Worm (Caenorhabditis elegans) whole organism, L3 larva: ENCODE data around the gene npr-31.

Experiments used
- R02D3.7 ChIP-seq: fragments of 150-350 bp; optimal IDR thresholded peaks from 2 replicates; lab custom pipeline; 2014; ENCODE audit warnings: missing biosample characterization, missing genetic modification characterization
- ZK546.5 ChIP-seq: sonication (generic microtip); optimal IDR thresholded peaks from 2 replicates; lab custom pipeline; 2017; ENCODE audit warnings: missing biosample characterization, missing genetic modification characterization
- aly-2 ChIP-seq: fragments of 150-350 bp; optimal IDR thresholded peaks from 2 replicates; lab custom pipeline; 2014; ENCODE audit warnings: missing biosample characterization, missing genetic modification characterization
- ama-1 ChIP-seq: fragments of 150-350 bp; optimal IDR thresholded peaks from 2 replicates; lab custom pipeline; 2018
- ceh-16 ChIP-seq: sonication (generic microtip); optimal IDR thresholded peaks from 2 replicates; lab custom pipeline; 2017; ENCODE audit warnings: missing biosample characterization, missing genetic modification characterization
- ceh-28 ChIP-seq: fragments of 150-350 bp; optimal IDR thresholded peaks from 2 replicates; lab custom pipeline; 2014; ENCODE audit warnings: missing biosample characterization, missing genetic modification reagents, missing genetic modification characterization
- ceh-82 ChIP-seq: fragments of 150-350 bp; optimal IDR thresholded peaks from 2 replicates; lab custom pipeline; 2014; ENCODE audit warnings: missing biosample characterization, missing genetic modification characterization
- ceh-9 ChIP-seq: sonication (generic microtip); optimal IDR thresholded peaks from 2 replicates; lab custom pipeline; 2018; ENCODE audit warnings: missing biosample characterization, missing genetic modification characterization
- daf-12 ChIP-seq: fragments of 150-350 bp; optimal IDR thresholded peaks from 2 replicates; lab custom pipeline; 2014; ENCODE audit warnings: missing biosample characterization, missing genetic modification reagents, missing genetic modification characterization
- egl-27 ChIP-seq: sonication (generic microtip); optimal IDR thresholded peaks from 4 replicates; lab custom pipeline; 2017; ENCODE audit warnings: missing biosample characterization, missing genetic modification reagents, missing genetic modification characterization
- egl-5 ChIP-seq: fragments of 150-350 bp; optimal IDR thresholded peaks from 2 replicates; lab custom pipeline; 2017; ENCODE audit warnings: missing biosample characterization, missing genetic modification reagents, missing genetic modification characterization, inconsistent platforms
- elt-1 ChIP-seq: fragments of 150-350 bp; optimal IDR thresholded peaks from 2 replicates; lab custom pipeline; 2014; ENCODE audit warnings: missing biosample characterization, missing genetic modification characterization
- elt-2 ChIP-seq: sonication (generic microtip); optimal IDR thresholded peaks from 2 replicates; lab custom pipeline; 2016; ENCODE audit warnings: missing genetic modification reagents, mild to moderate bottlenecking, missing genetic modification characterization, missing compliant biosample characterization
- elt-3 ChIP-seq, 3 experiments: fragments of 150-350 bp in 1 of 3; sonication (generic microtip) in 2 of 3; optimal IDR thresholded peaks; 2 replicates in 2 of 3; 4 replicates in 1 of 3; lab custom pipeline; 2014 to 2017; ENCODE audit warnings: missing biosample characterization in 3 of 3, missing genetic modification characterization in 3 of 3
- eor-1 ChIP-seq, 2 experiments: fragments of 150-350 bp; optimal IDR thresholded peaks; 2 replicates each; lab custom pipeline; 2014 to 2018; ENCODE audit warnings: missing biosample characterization in 2 of 2, missing genetic modification characterization in 2 of 2
- fkh-10 ChIP-seq: sonication (generic microtip); optimal IDR thresholded peaks from 2 replicates; lab custom pipeline; 2017; ENCODE audit warnings: missing biosample characterization, missing genetic modification reagents, missing genetic modification characterization
- fkh-2 ChIP-seq: fragments of 150-350 bp; optimal IDR thresholded peaks from 2 replicates; lab custom pipeline; 2014; ENCODE audit warnings: missing biosample characterization, missing genetic modification reagents, missing genetic modification characterization
- fos-1 ChIP-seq: fragments of 150-350 bp; optimal IDR thresholded peaks from 2 replicates; lab custom pipeline; 2014; ENCODE audit warnings: missing biosample characterization, missing genetic modification characterization
- hmg-11 ChIP-seq: sonication (generic microtip); optimal IDR thresholded peaks from 2 replicates; lab custom pipeline; 2016; ENCODE audit warnings: missing genetic modification characterization, missing compliant biosample characterization
- jun-1 ChIP-seq: fragments of 150-350 bp; optimal IDR thresholded peaks from 2 replicates; lab custom pipeline; 2014; ENCODE audit warnings: missing biosample characterization, missing genetic modification reagents, missing genetic modification characterization
- lin-15B ChIP-seq: fragments of 150-350 bp; optimal IDR thresholded peaks from 2 replicates; lab custom pipeline; 2014; ENCODE audit warnings: missing biosample characterization, missing genetic modification characterization
- lin-39 ChIP-seq: fragments of 150-350 bp; optimal IDR thresholded peaks from 2 replicates; lab custom pipeline; 2018; ENCODE audit warnings: missing biosample characterization, missing genetic modification reagents, missing genetic modification characterization
- lsy-12 ChIP-seq: sonication (generic microtip); optimal IDR thresholded peaks from 2 replicates; lab custom pipeline; 2016; ENCODE audit warnings: mild to moderate bottlenecking, missing genetic modification characterization, missing compliant biosample characterization
- mdl-1 ChIP-seq: fragments of 150-350 bp; optimal IDR thresholded peaks from 2 replicates; lab custom pipeline; 2014; ENCODE audit warnings: missing biosample characterization, missing genetic modification characterization
- mml-1 ChIP-seq: fragments of 150-350 bp; sonication (generic microtip); optimal IDR thresholded peaks from 3 replicates; lab custom pipeline; 2014; ENCODE audit warnings: missing biosample characterization, missing genetic modification characterization
- nfya-1 ChIP-seq: sonication (generic microtip); optimal IDR thresholded peaks from 2 replicates; lab custom pipeline; 2017; ENCODE audit warnings: missing genetic modification characterization, mild to moderate bottlenecking, missing compliant biosample characterization, antibody characterized with exemption, moderate library complexity; ENCODE audit not compliant: insufficient read depth
- nhr-11 ChIP-seq: fragments of 150-350 bp; optimal IDR thresholded peaks from 2 replicates; lab custom pipeline; 2014; ENCODE audit warnings: missing biosample characterization, missing genetic modification characterization
- nhr-12 ChIP-seq: fragments of 150-350 bp; optimal IDR thresholded peaks from 2 replicates; lab custom pipeline; 2014; ENCODE audit warnings: missing biosample characterization, missing genetic modification characterization
- nhr-23 ChIP-seq: fragments of 150-350 bp; optimal IDR thresholded peaks from 2 replicates; lab custom pipeline; 2014; ENCODE audit warnings: missing biosample characterization, missing genetic modification reagents, missing genetic modification characterization
- nhr-237 ChIP-seq: fragments of 150-350 bp; optimal IDR thresholded peaks from 2 replicates; lab custom pipeline; 2014; ENCODE audit warnings: missing biosample characterization, missing genetic modification characterization
- nhr-25 ChIP-seq: sonication (generic microtip); optimal IDR thresholded peaks from 2 replicates; lab custom pipeline; 2017; ENCODE audit warnings: missing biosample characterization, missing genetic modification characterization
- nhr-28 ChIP-seq: fragments of 150-350 bp; optimal IDR thresholded peaks from 2 replicates; lab custom pipeline; 2014; ENCODE audit warnings: missing biosample characterization, missing genetic modification characterization
- nhr-43 ChIP-seq: sonication (generic microtip); optimal IDR thresholded peaks from 2 replicates; lab custom pipeline; 2016; ENCODE audit warnings: mild to moderate bottlenecking, missing genetic modification characterization, missing compliant biosample characterization; ENCODE audit not compliant: poor library complexity, severe bottlenecking
- nhr-67 ChIP-seq: fragments of 150-350 bp; optimal IDR thresholded peaks from 2 replicates; lab custom pipeline; 2014; ENCODE audit warnings: missing biosample characterization, missing genetic modification characterization
- nhr-76 ChIP-seq: fragments of 150-350 bp; sonication (generic microtip); optimal IDR thresholded peaks from 5 replicates; lab custom pipeline; 2014; ENCODE audit warnings: missing biosample characterization, missing genetic modification characterization
- nhr-77 ChIP-seq: fragments of 150-350 bp; optimal IDR thresholded peaks from 2 replicates; lab custom pipeline; 2014; ENCODE audit warnings: missing biosample characterization, missing genetic modification characterization
- pha-4 ChIP-seq: fragments of 150-350 bp; optimal IDR thresholded peaks from 2 replicates; lab custom pipeline; 2014; ENCODE audit warnings: missing biosample characterization, missing genetic modification reagents, missing genetic modification characterization
- pqm-1 ChIP-seq: fragments of 150-350 bp; optimal IDR thresholded peaks from 2 replicates; lab custom pipeline; 2017; ENCODE audit warnings: missing biosample characterization, missing genetic modification characterization, inconsistent platforms
- sea-2 ChIP-seq: fragments of 150-350 bp; sonication (generic microtip); optimal IDR thresholded peaks from 4 replicates; lab custom pipeline; 2014; ENCODE audit warnings: missing biosample characterization, missing genetic modification reagents, missing genetic modification characterization
- skn-1 ChIP-seq: fragments of 150-350 bp; optimal IDR thresholded peaks from 2 replicates; lab custom pipeline; 2014; ENCODE audit warnings: missing biosample characterization, missing genetic modification characterization
- snpc-4 ChIP-seq: fragments of 150-350 bp; optimal IDR thresholded peaks from 2 replicates; lab custom pipeline; 2014; ENCODE audit warnings: missing biosample characterization, missing genetic modification characterization
- tbx-2 ChIP-seq: sonication (generic microtip); optimal IDR thresholded peaks from 2 replicates; lab custom pipeline; 2016; ENCODE audit warnings: mild to moderate bottlenecking, missing genetic modification characterization, missing compliant biosample characterization
- unc-39 ChIP-seq: sonication (generic microtip); optimal IDR thresholded peaks from 4 replicates; lab custom pipeline; 2017; ENCODE audit warnings: missing biosample characterization, missing genetic modification characterization
- unc-62 ChIP-seq: fragments of 150-350 bp; sonication (generic microtip); optimal IDR thresholded peaks from 4 replicates; lab custom pipeline; 2014; ENCODE audit warnings: missing biosample characterization, missing genetic modification reagents, missing genetic modification characterization
- zag-1 ChIP-seq: fragments of 150-350 bp; optimal IDR thresholded peaks from 2 replicates; lab custom pipeline; 2014; ENCODE audit warnings: missing biosample characterization, missing genetic modification characterization
- ztf-11 ChIP-seq: fragments of 150-350 bp; optimal IDR thresholded peaks from 2 replicates; lab custom pipeline; 2014; ENCODE audit warnings: missing biosample characterization, missing genetic modification characterization
- ztf-4 ChIP-seq: fragments of 150-350 bp; optimal IDR thresholded peaks from 2 replicates; lab custom pipeline; 2014; ENCODE audit warnings: missing biosample characterization, missing genetic modification characterization

The npr-31 gene

ce11 chrII:7151969-7152631, 7.7 kb downstream of the npr-31 start, which contains the start of gene fust-1:
Gene fust-1, plus strand, starts transcription at chrII:7152581.
- TF ChIP-seq nhr-43 (tag; lab: Kevin White, UChicago) = peak; percentile 96
- TF ChIP-seq unc-39 = no peak
- TF ChIP-seq elt-2 (tag; lab: Kevin White, UChicago) = peak; percentile 82
- peak; percentile 84 for TF ChIP-seq nhr-11 (tag; lab: Kevin White, UChicago)
- peak; percentile 93 for TF ChIP-seq jun-1 (tag; lab: Kevin White, UChicago)
- peak; percentile 22 for TF ChIP-seq elt-1
- TF ChIP-seq zag-1 (tag; lab: Kevin White, UChicago) = peak; percentile 74
- TF ChIP-seq tbx-2 = peak; percentile 94
- peak; percentile 41 for TF ChIP-seq mdl-1 (tag; lab: Kevin White, UChicago)
- TF ChIP-seq sea-2 = no peak
- peak; percentile 96 for TF ChIP-seq nhr-23
- TF ChIP-seq nhr-12 (tag; lab: Kevin White, UChicago) = no peak
- peak; percentile 82 for TF ChIP-seq pqm-1 (tag; lab: Kevin White, UChicago)
- TF ChIP-seq ceh-16 = no peak
- no peak for TF ChIP-seq nhr-67
- TF ChIP-seq elt-3 (tag; optimal IDR thresholded peaks at IDR 0.05; lab: Kevin White, UChicago) = peak in 1 of 3 experiments; percentile 66
- TF ChIP-seq fkh-10 (GFP tag; lab: Kevin White, UChicago) = peak; percentile 65
- TF ChIP-seq ceh-28 (tag; lab: Kevin White, UChicago) = peak; percentile 86
- peak; percentile 91 for TF ChIP-seq snpc-4
- peak; percentile 59 for TF ChIP-seq ZK546.5
- TF ChIP-seq ztf-11 = no peak
- peak; percentile 79 for TF ChIP-seq ztf-4 (tag; lab: Kevin White, UChicago)
- TF ChIP-seq ceh-82 (tag; lab: Kevin White, UChicago) = peak; percentile 62
- TF ChIP-seq fkh-2 (tag; lab: Kevin White, UChicago) = no peak
- TF ChIP-seq R02D3.7 (tag; lab: Kevin White, UChicago) = peak; percentile 86
- TF ChIP-seq ama-1 = peak; percentile 54
- TF ChIP-seq lin-15B (tag; lab: Kevin White, UChicago) = peak; percentile 91
- TF ChIP-seq pha-4 = peak; percentile 99
- TF ChIP-seq daf-12 (tag; lab: Kevin White, UChicago) = no peak
- TF ChIP-seq eor-1 (tag; optimal IDR thresholded peaks at IDR 0.05; lab: Kevin White, UChicago) = peak in 1 of 2 experiments; percentile 75
- TF ChIP-seq hmg-11 = peak; percentile 95
- peak; percentile 26 for TF ChIP-seq unc-62 (GFP tag; lab: Kevin White, UChicago)
- peak; percentile 93 for TF ChIP-seq lsy-12 (tag; lab: Kevin White, UChicago)
- TF ChIP-seq nhr-28 (tag; lab: Kevin White, UChicago) = no peak
- TF ChIP-seq mml-1 = no peak
- TF ChIP-seq nhr-237 (tag; lab: Kevin White, UChicago) = no peak
- peak; percentile 98 for TF ChIP-seq skn-1
- TF ChIP-seq lin-39 (tag; lab: Kevin White, UChicago) = peak; percentile 87
- peak; percentile 68 for TF ChIP-seq egl-27
- no peak for TF ChIP-seq nhr-76 (tag; lab: Kevin White, UChicago)
- peak; percentile 94 for TF ChIP-seq nfya-1
- peak; percentile 77 for TF ChIP-seq egl-5 (tag; lab: Kevin White, UChicago)
- no peak for TF ChIP-seq fos-1 (tag; lab: Kevin White, UChicago)
- peak; percentile 96 for TF ChIP-seq nhr-25
- peak; percentile 77 for TF ChIP-seq nhr-77 (tag; lab: Kevin White, UChicago)
- peak; percentile 61 for TF ChIP-seq aly-2 (tag; lab: Kevin White, UChicago)
- TF ChIP-seq ceh-9 (tag; lab: Kevin White, UChicago) = no peak
- TF ChIP-seq, all 47 proteins: peak for 33
